Worm (Caenorhabditis elegans): ENCODE data around the gene B0244.9.
A peak's percentile ranks its signal among the peaks of the same experiment; 100 is the strongest.

The B0244.9 gene

ce11 chrIII:5707546-5707945 is 23.3 kb downstream of the B0244.9 start:
- TF ChIP-seq ztf-28 (GFP tag; IDR thresholded peaks at IDR 0.05) (no peak), athp-1 (tag; optimal IDR thresholded peaks at IDR 0.05) (no peak), snpc-1.1 (tag; optimal IDR thresholded peaks at IDR 0.05; ENCODE audit: insufficient read depth) (no peak), zim-3 (tag; optimal IDR thresholded peaks at IDR 0.05) (no peak), lsy-27 (tag; optimal IDR thresholded peaks at IDR 0.05; ENCODE audit: borderline replicate concordance, insufficient read depth) (no peak)

DNA sequence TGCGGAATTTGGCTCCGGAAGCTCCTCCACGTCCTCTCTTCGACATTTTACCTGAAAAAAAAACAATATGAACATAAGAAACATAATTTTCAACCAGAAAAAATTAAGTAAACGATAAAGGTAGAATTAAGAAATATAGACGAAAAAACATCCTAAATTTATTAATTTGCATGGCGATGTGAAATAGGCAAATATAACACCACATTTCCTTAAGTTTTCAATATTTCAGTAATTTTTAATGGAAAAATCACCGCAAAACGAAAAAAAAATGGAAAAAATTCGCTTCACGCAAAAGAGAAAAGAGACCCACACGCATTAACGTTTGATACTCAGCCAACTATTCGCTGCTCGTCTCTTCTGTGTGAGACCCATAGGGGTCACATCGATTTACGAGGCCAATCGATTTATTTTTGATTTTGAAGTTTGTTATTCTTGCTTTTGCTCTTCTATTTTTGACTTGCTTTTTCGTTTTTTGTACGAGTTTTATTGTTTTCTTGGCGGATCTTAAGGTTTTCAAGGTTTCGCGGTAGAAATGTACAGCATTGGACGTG is 24.7 kb downstream of the B0244.9 start, which contains the start of gene rpl-23:
TSS of gene rpl-23 (minus strand) at position 51 of the 551 bp plus-strand sequence.
- TF ChIP-seq ztf-25 (GFP tag; IDR thresholded peaks at IDR 0.05): no peak
- peak; percentile 77 for TF ChIP-seq D2030.7 (GFP tag; IDR thresholded peaks at IDR 0.05)
- no peak for TF ChIP-seq rec-8 (tag; optimal IDR thresholded peaks at IDR 0.05)
- TF ChIP-seq nfya-1 (tag; optimal IDR thresholded peaks at IDR 0.05; ENCODE audit: borderline replicate concordance, insufficient read depth): no peak
- no peak for TF ChIP-seq lag-1 (GFP tag; IDR thresholded peaks at IDR 0.05)
- TF ChIP-seq Y95B8A.8 (GFP tag; IDR thresholded peaks at IDR 0.05): peak; percentile 74; the same call in 1 of the 2 replicates
- peak; percentile 53 for TF ChIP-seq lsy-27 (tag; optimal IDR thresholded peaks at IDR 0.05; ENCODE audit: borderline replicate concordance, insufficient read depth)
- no peak for TF ChIP-seq Y56A3A.18 (GFP tag; IDR thresholded peaks at IDR 0.05)
- TF ChIP-seq egl-18 (GFP tag; IDR thresholded peaks at IDR 0.05): no peak
- TF ChIP-seq ceh-79 (tag; optimal IDR thresholded peaks at IDR 0.05): no peak
- TF ChIP-seq F23B12.7 (tag; optimal IDR thresholded peaks at IDR 0.05; ENCODE audit: insufficient read depth): peak; percentile 92
- 0 out of 2 replicates have a peak, but pooled peaks have one; percentile 12 for TF ChIP-seq nfyb-1 (GFP tag; IDR thresholded peaks at IDR 0.05)
- TF ChIP-seq snpc-3.4 (tag; optimal IDR thresholded peaks at IDR 0.05): peak; percentile 87
- TF ChIP-seq Y67H2A.10 (GFP tag; conservative IDR thresholded peaks at IDR 0.05): no peak
- TF ChIP-seq ceh-58 (GFP tag; IDR thresholded peaks at IDR 0.05): no peak
- TF ChIP-seq nhr-120 (GFP tag; IDR thresholded peaks at IDR 0.05): no peak
- no peak for TF ChIP-seq F57C9.4 (tag; optimal IDR thresholded peaks at IDR 0.05)
- TF ChIP-seq him-1 (tag; optimal IDR thresholded peaks at IDR 0.05): no peak
- TF ChIP-seq cebp-2 (GFP tag; IDR thresholded peaks at IDR 0.05): no peak
- no peak for TF ChIP-seq mel-28 (tag; optimal IDR thresholded peaks at IDR 0.05; ENCODE audit: borderline replicate concordance)
- peak; percentile 40 for TF ChIP-seq ztf-18 (tag; optimal IDR thresholded peaks at IDR 0.05)
- TF ChIP-seq lin-54 (GFP tag; optimal IDR thresholded peaks at IDR 0.05): peak; percentile 74
- TF ChIP-seq ztf-22 (GFP tag; optimal IDR thresholded peaks at IDR 0.05): no peak
- TF ChIP-seq nfya-2 (GFP tag; IDR thresholded peaks at IDR 0.05): no peak
- peak; percentile 91 for TF ChIP-seq attf-5 (GFP tag; optimal IDR thresholded peaks at IDR 0.05)
- TF ChIP-seq zim-3 (tag; optimal IDR thresholded peaks at IDR 0.05): no peak
- peak; percentile 35; the same call in 1 of the 2 replicates for TF ChIP-seq K11D2.4 (GFP tag; IDR thresholded peaks at IDR 0.05)
- no peak for TF ChIP-seq F55B11.4 (tag; optimal IDR thresholded peaks at IDR 0.05; ENCODE audit: borderline replicate concordance, insufficient read depth)
- TF ChIP-seq tbx-9 (tag; optimal IDR thresholded peaks at IDR 0.05; ENCODE audit: borderline replicate concordance): no peak
- no peak for TF ChIP-seq F22D6.2 (tag; optimal IDR thresholded peaks at IDR 0.05)
- TF ChIP-seq tlf-1 (GFP tag; optimal IDR thresholded peaks at IDR 0.05): peak; percentile 67
- peak; percentile 73 for TF ChIP-seq mcd-1 (GFP tag; IDR thresholded peaks at IDR 0.05)
- TF ChIP-seq fkh-3 (tag; optimal IDR thresholded peaks at IDR 0.05): no peak
- no peak for TF ChIP-seq ztf-26 (tag; optimal IDR thresholded peaks at IDR 0.05)
- TF ChIP-seq snpc-4 (GFP tag; optimal IDR thresholded peaks at IDR 0.05): peak; percentile 57
- TF ChIP-seq snpc-4 (tag; optimal IDR thresholded peaks at IDR 0.05): peak; percentile 32 to 85 (median 59)
- TF ChIP-seq die-1 (tag; optimal IDR thresholded peaks at IDR 0.05): no peak
- no peak for TF ChIP-seq ccch-3 (GFP tag; optimal IDR thresholded peaks at IDR 0.05)
- no peak for TF ChIP-seq repo-1 (tag; optimal IDR thresholded peaks at IDR 0.05)
- no peak for TF ChIP-seq bed-1 (GFP tag; IDR thresholded peaks at IDR 0.05)
- peak; percentile 54 for TF ChIP-seq snpc-1.1 (tag; optimal IDR thresholded peaks at IDR 0.05; ENCODE audit: insufficient read depth)
- peak; percentile 87 for TF ChIP-seq hmg-1.2 (GFP tag; IDR thresholded peaks at IDR 0.05)
- TF ChIP-seq C06A6.2 (GFP tag; conservative IDR thresholded peaks at IDR 0.05): 0 out of 2 replicates have a peak, but pooled peaks have one; percentile 19
